Fruit fly (Drosophila melanogaster) S2 (cell line): ENCODE results near the gene CG15894.

ENCODE experiments used
- CG8478 ChIP-seq: fragments of >200 bp; optimal IDR thresholded peaks from 2 replicates; lab custom pipeline; 2018
- CTCF ChIP-seq, 2 experiments: fragments of >200 bp; optimal IDR thresholded peaks; 2 replicates each; lab custom pipeline; 2018

- no peak for TF ChIP-seq CG8478
- no peak for TF ChIP-seq CTCF (optimal IDR thresholded peaks at IDR 0.05; lab: Kevin White, UChicago)
These were observed 41.2 kb downstream of the CG15894 start, which contains the start of the genes ND-B16.6 and kdn for dm6 chrX:6350213-6350679.
